Worm (Caenorhabditis elegans) whole organism, L4 larva: ENCODE measurements around the gene glb-17.

Experiments
- T20F7.1 ChIP-seq: fragments of 200-800 bp; sonication (Bioruptor generic); optimal IDR thresholded peaks from 2 replicates; lab custom pipeline; 2018; ENCODE audit warnings: mild to moderate bottlenecking, missing genetic modification characterization, missing compliant biosample characterization
- lin-13 ChIP-seq: fragments of 150-350 bp; optimal IDR thresholded peaks from 2 replicates; lab custom pipeline; 2014; ENCODE audit warnings: missing biosample characterization, missing genetic modification reagents, missing genetic modification characterization
- lin-39 ChIP-seq: fragments of 150-350 bp; optimal IDR thresholded peaks from 2 replicates; lab custom pipeline; 2014; ENCODE audit warnings: missing biosample characterization, missing genetic modification reagents, missing genetic modification characterization
- nhr-25 ChIP-seq: sonication (generic microtip); optimal IDR thresholded peaks from 2 replicates; lab custom pipeline; 2017; ENCODE audit warnings: missing genetic modification characterization, mild to moderate bottlenecking, missing compliant biosample characterization, antibody characterized with exemption, moderate library complexity, borderline replicate concordance; ENCODE audit not compliant: insufficient read depth
- nhr-41 ChIP-seq: fragments of 200-800 bp; sonication (Bioruptor generic); IDR thresholded peaks from 2 replicates; pipeline ENCODE4 v1.3.6; 2022; ENCODE audit warnings: missing genetic modification reagents, missing genetic modification characterization, missing compliant biosample characterization
- pha-4 ChIP-seq, 2 experiments: fragments of 150-350 bp in 1 of 2; fragments of 200-800 bp in 1 of 2; sonication (Bioruptor generic) in 1 of 2; IDR thresholded peaks in 1 of 2; optimal IDR thresholded peaks in 1 of 2; 2 replicates each; pipeline versions ENCODE4 v1.3.6 to Lab custom; 2014 to 2022; ENCODE audit warnings: missing genetic modification characterization in 2 of 2, missing genetic modification reagents in 2 of 2, missing biosample characterization in 1 of 2, missing compliant biosample characterization in 1 of 2

DNA sequence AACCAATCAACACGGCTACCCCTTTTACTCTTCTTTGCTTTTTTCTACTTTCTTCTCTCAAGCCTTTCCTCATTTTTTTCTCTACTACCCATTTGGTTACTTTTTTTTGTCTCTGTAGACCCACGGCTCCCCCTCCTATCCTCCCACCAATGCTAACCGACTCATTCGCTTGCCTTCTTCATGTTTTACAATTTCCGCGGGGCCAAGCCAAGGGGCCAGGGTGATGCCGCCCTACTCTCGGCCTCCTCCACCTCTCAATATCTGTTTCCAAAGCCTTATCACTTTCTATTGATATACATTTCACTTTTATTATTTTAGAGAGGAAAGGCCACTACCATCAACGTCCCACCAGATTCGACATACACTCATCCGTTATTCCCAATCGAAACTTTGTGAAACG lies 33.5 kb downstream of the glb-17 start, which contains the start of gene F49E2.5:
- TF ChIP-seq nhr-41 (GFP tag; lab: Robert Waterston, UW), result no peak
- TF ChIP-seq lin-39 (tag; lab: Kevin White, UChicago), result no peak
- TF ChIP-seq pha-4 (GFP tag; IDR thresholded peaks at IDR 0.05; lab: Robert Waterston, UW), result no peak
- TF ChIP-seq pha-4 (tag; optimal IDR thresholded peaks at IDR 0.05; lab: Kevin White, UChicago), result no peak
- no peak for TF ChIP-seq nhr-25 (tag; lab: Kevin White, UChicago)
- no peak for TF ChIP-seq lin-13 (GFP tag; lab: Kevin White, UChicago)
- TF ChIP-seq T20F7.1, result no peak
